Fruit fly (Drosophila melanogaster) whole organism, embryonic: Measurements from ENCODE around the gene Arpc1.

Source experiments
- Adf1 ChIP-seq: fragments of 200-800 bp; sonication (Bioruptor generic); IDR thresholded peaks from 2 replicates; pipeline ENCODE4 v1.3.6; 2022; ENCODE audit warnings: missing biosample characterization, missing genetic modification characterization
- Atf3 ChIP-seq: fragments of 200-800 bp; sonication (Bioruptor generic); optimal IDR thresholded peaks from 3 replicates; lab custom pipeline; 2016; ENCODE audit warnings: missing biosample characterization, missing genetic modification characterization
- Awh ChIP-seq: fragments of 200-800 bp; sonication (Bioruptor generic); IDR thresholded peaks from 2 replicates; pipeline ENCODE4, ENCODE4 v1.3.6; 2022; ENCODE audit warnings: missing biosample characterization, missing genetic modification characterization
- CG11093 ChIP-seq: fragments of 200-800 bp; sonication (Bioruptor generic); IDR thresholded peaks from 3 replicates; pipeline ENCODE4 v1.3.6; 2022; ENCODE audit warnings: missing biosample characterization, missing genetic modification characterization
- CG12299 ChIP-seq: fragments of 200-800 bp; sonication (Bioruptor generic); optimal IDR thresholded peaks from 2 replicates; lab custom pipeline; 2018; ENCODE audit warnings: missing biosample characterization, mild to moderate bottlenecking, missing genetic modification characterization
- CG12942 ChIP-seq: fragments of 200-800 bp; sonication (Bioruptor generic); optimal IDR thresholded peaks from 3 replicates; lab custom pipeline; 2016; ENCODE audit warnings: missing biosample characterization, missing genetic modification characterization
- CG13894 ChIP-seq: fragments of 200-800 bp; sonication (Bioruptor generic); optimal IDR thresholded peaks from 3 replicates; lab custom pipeline; 2018; ENCODE audit warnings: missing biosample characterization, mild to moderate bottlenecking, missing genetic modification characterization, moderate library complexity
- CG14014 ChIP-seq: fragments of 200-800 bp; sonication (Bioruptor generic); IDR thresholded peaks from 2 replicates; pipeline ENCODE4 v1.3.6; 2022; ENCODE audit warnings: missing biosample characterization, missing genetic modification characterization
- CG14050 ChIP-seq: fragments of 200-800 bp; sonication (Bioruptor generic); IDR thresholded peaks from 3 replicates; pipeline ENCODE4 v1.3.6; 2022; ENCODE audit warnings: missing biosample characterization, missing genetic modification characterization
- CG18011 ChIP-seq: fragments of 200-800 bp; sonication (Bioruptor generic); optimal IDR thresholded peaks from 2 replicates; lab custom pipeline; 2017; ENCODE audit warnings: missing biosample characterization, missing genetic modification characterization, mild to moderate bottlenecking, moderate library complexity, missing genotype
- CG18619 ChIP-seq: fragments of 200-800 bp; sonication (Bioruptor generic); optimal IDR thresholded peaks from 3 replicates; lab custom pipeline; 2017; ENCODE audit warnings: missing biosample characterization, mild to moderate bottlenecking, missing genetic modification characterization
- CG2116 ChIP-seq: fragments of 200-800 bp; sonication (Bioruptor generic); optimal IDR thresholded peaks from 3 replicates; lab custom pipeline; 2018; ENCODE audit warnings: missing biosample characterization, mild to moderate bottlenecking, missing genetic modification characterization
- CG31224 ChIP-seq: fragments of 200-800 bp; sonication (Bioruptor generic); IDR thresholded peaks from 2 replicates; pipeline ENCODE4 v1.3.6; 2022; ENCODE audit warnings: missing biosample characterization, missing genetic modification characterization
- CG31441 ChIP-seq: fragments of 200-800 bp; sonication (Bioruptor generic); IDR thresholded peaks from 2 replicates; pipeline ENCODE4 v1.3.6; 2022; ENCODE audit warnings: missing biosample characterization, missing genetic modification characterization
- CG33557 ChIP-seq: fragments of 200-800 bp; sonication (Bioruptor generic); optimal IDR thresholded peaks from 2 replicates; lab custom pipeline; 2019; ENCODE audit warnings: missing biosample characterization, mild to moderate bottlenecking, missing genetic modification characterization, moderate library complexity
- CG4404 ChIP-seq: fragments of 200-800 bp; sonication (Bioruptor generic); IDR thresholded peaks from 2 replicates; pipeline ENCODE4 v1.3.6; 2022; ENCODE audit warnings: missing biosample characterization, missing genetic modification characterization
- CG4424 ChIP-seq: fragments of 200-800 bp; sonication (Bioruptor generic); optimal IDR thresholded peaks from 3 replicates; lab custom pipeline; 2016; ENCODE audit warnings: missing biosample characterization, missing genetic modification characterization
- CG5180 ChIP-seq: fragments of 200-800 bp; sonication (Bioruptor generic); optimal IDR thresholded peaks from 3 replicates; lab custom pipeline; 2017; ENCODE audit warnings: missing biosample characterization, missing genetic modification characterization, mild to moderate bottlenecking, moderate library complexity, missing genetic modification reagents
- CG6854 ChIP-seq: fragments of 200-800 bp; sonication (Bioruptor generic); optimal IDR thresholded peaks from 3 replicates; lab custom pipeline; 2017; ENCODE audit warnings: missing biosample characterization, mild to moderate bottlenecking, missing genetic modification characterization
- CG7372 ChIP-seq: fragments of 200-800 bp; sonication (Bioruptor generic); IDR thresholded peaks from 2 replicates; pipeline ENCODE4 v1.3.6; 2022; ENCODE audit warnings: missing biosample characterization, missing genetic modification characterization
- CG7963 ChIP-seq: fragments of 200-800 bp; sonication (Bioruptor generic); IDR thresholded peaks from 3 replicates; pipeline ENCODE4 v1.3.6; 2022; ENCODE audit warnings: missing biosample characterization, missing genetic modification characterization; ENCODE audit not compliant: partially characterized antibody
- CG8765 ChIP-seq: fragments of 200-800 bp; sonication (Bioruptor generic); IDR thresholded peaks from 2 replicates; pipeline ENCODE4 v1.3.6; 2022; ENCODE audit warnings: missing biosample characterization, missing genetic modification characterization
- CG9215 ChIP-seq: fragments of 200-800 bp; sonication (Bioruptor generic); IDR thresholded peaks from 2 replicates; pipeline ENCODE4 v1.3.6; 2022; ENCODE audit warnings: missing biosample characterization, missing genetic modification characterization
- Chrac-16 ChIP-seq: fragments of 200-800 bp; sonication (Bioruptor generic); optimal IDR thresholded peaks from 3 replicates; lab custom pipeline; 2016; ENCODE audit warnings: missing biosample characterization, missing genetic modification characterization
- Hand ChIP-seq: fragments of 200-800 bp; sonication (Bioruptor generic); optimal IDR thresholded peaks from 2 replicates; lab custom pipeline; 2017; ENCODE audit warnings: mild to moderate bottlenecking, missing biosample characterization, missing genetic modification reagents, missing genetic modification characterization
- HmgZ ChIP-seq: fragments of 200-800 bp; sonication (Bioruptor generic); optimal IDR thresholded peaks from 2 replicates; lab custom pipeline; 2018; ENCODE audit warnings: missing biosample characterization, mild to moderate bottlenecking, missing genetic modification characterization
- MBD-R2 ChIP-seq: fragments of 200-800 bp; sonication (Bioruptor generic); IDR thresholded peaks from 2 replicates; pipeline ENCODE4 v1.3.6; 2022; ENCODE audit warnings: missing biosample characterization, missing genetic modification characterization
- Neu2 ChIP-seq: fragments of 200-800 bp; sonication (Bioruptor generic); optimal IDR thresholded peaks from 3 replicates; lab custom pipeline; 2016; ENCODE audit warnings: missing biosample characterization, missing genetic modification characterization, borderline replicate concordance
- Nf-YB ChIP-seq: fragments of 200-800 bp; sonication (Bioruptor generic); optimal IDR thresholded peaks from 3 replicates; lab custom pipeline; 2019; ENCODE audit warnings: missing biosample characterization, mild to moderate bottlenecking, missing genetic modification characterization, moderate library complexity
- PHDP ChIP-seq: fragments of 200-800 bp; sonication (Bioruptor generic); optimal IDR thresholded peaks from 3 replicates; lab custom pipeline; 2018; ENCODE audit warnings: missing biosample characterization, mild to moderate bottlenecking, missing genetic modification characterization, moderate library complexity
- Pdp1 ChIP-seq, 2 experiments: fragments of 200-800 bp; sonication (Bioruptor generic); optimal IDR thresholded peaks; 3 replicates each; lab custom pipeline; 2016; ENCODE audit warnings: missing biosample characterization in 2 of 2, missing genetic modification characterization in 2 of 2, mild to moderate bottlenecking in 1 of 2, moderate library complexity in 1 of 2
- Sin3A ChIP-seq: fragments of >200 bp; optimal IDR thresholded peaks from 2 replicates; lab custom pipeline; 2018
- Spps ChIP-seq: fragments of 200-800 bp; sonication (Bioruptor generic); optimal IDR thresholded peaks from 2 replicates; lab custom pipeline; 2018; ENCODE audit warnings: missing biosample characterization, mild to moderate bottlenecking, missing genetic modification characterization
- bab2 ChIP-seq: fragments of 200-800 bp; sonication (Bioruptor generic); optimal IDR thresholded peaks from 2 replicates; lab custom pipeline; 2016; ENCODE audit warnings: missing biosample characterization, missing genetic modification characterization
- chif ChIP-seq, 2 experiments: fragments of 200-800 bp; sonication (Bioruptor generic); optimal IDR thresholded peaks; 3 replicates each; lab custom pipeline; 2016; ENCODE audit warnings: missing biosample characterization in 2 of 2, missing genetic modification characterization in 2 of 2
- corto ChIP-seq: fragments of 200-800 bp; sonication (Bioruptor generic); optimal IDR thresholded peaks from 2 replicates; lab custom pipeline; 2016; ENCODE audit warnings: missing biosample characterization, mild to moderate bottlenecking, missing genetic modification characterization, moderate library complexity
- dm ChIP-seq: fragments of 200-800 bp; sonication (Bioruptor generic); optimal IDR thresholded peaks from 3 replicates; lab custom pipeline; 2016; ENCODE audit warnings: missing biosample characterization, missing genetic modification characterization
- dmrt99B ChIP-seq: fragments of 200-800 bp; sonication (Bioruptor generic); optimal IDR thresholded peaks from 2 replicates; lab custom pipeline; 2018; ENCODE audit warnings: missing biosample characterization, mild to moderate bottlenecking, missing genetic modification characterization, moderate library complexity
- dysf ChIP-seq: fragments of 200-800 bp; sonication (Bioruptor generic); IDR thresholded peaks from 3 replicates; pipeline ENCODE4 v1.3.6; 2022; ENCODE audit warnings: missing biosample characterization, missing genetic modification characterization
- fd96Cb ChIP-seq: fragments of 200-800 bp; sonication (Bioruptor generic); optimal IDR thresholded peaks from 2 replicates; lab custom pipeline; 2018; ENCODE audit warnings: missing biosample characterization, mild to moderate bottlenecking, missing genetic modification characterization, moderate library complexity
- fu2 ChIP-seq: fragments of 200-800 bp; sonication (Bioruptor generic); optimal IDR thresholded peaks from 2 replicates; lab custom pipeline; 2016; ENCODE audit warnings: missing biosample characterization, missing genetic modification characterization
- gt ChIP-seq: fragments of 200-800 bp; sonication (Bioruptor generic); IDR thresholded peaks from 2 replicates; pipeline ENCODE4 v1.3.6; 2022; ENCODE audit warnings: missing biosample characterization, missing genetic modification characterization
- ham ChIP-seq: fragments of 200-800 bp; sonication (Bioruptor generic); IDR thresholded peaks from 2 replicates; pipeline ENCODE4 v1.3.6; 2022; ENCODE audit warnings: missing biosample characterization, missing genetic modification characterization
- lilli ChIP-seq: fragments of 200-800 bp; sonication (Bioruptor generic); optimal IDR thresholded peaks from 3 replicates; lab custom pipeline; 2016; ENCODE audit warnings: missing biosample characterization, missing genetic modification characterization
- lmd ChIP-seq: fragments of 200-800 bp; sonication (Bioruptor generic); IDR thresholded peaks from 2 replicates; pipeline ENCODE4 v1.3.6; 2022; ENCODE audit warnings: missing biosample characterization, missing genetic modification characterization
- luna ChIP-seq: fragments of 200-800 bp; sonication (Bioruptor generic); optimal IDR thresholded peaks from 2 replicates; lab custom pipeline; 2016; ENCODE audit warnings: missing biosample characterization, missing genetic modification characterization
- repo ChIP-seq: fragments of 200-800 bp; sonication (Bioruptor generic); optimal IDR thresholded peaks from 2 replicates; lab custom pipeline; 2016; ENCODE audit warnings: missing biosample characterization, missing genetic modification characterization
- sna ChIP-seq: fragments of 200-800 bp; sonication (Bioruptor generic); IDR thresholded peaks from 2 replicates; pipeline ENCODE4 v1.3.6; 2022; ENCODE audit warnings: missing biosample characterization, missing genetic modification characterization; ENCODE audit not compliant: partially characterized antibody
- stc ChIP-seq: fragments of 200-800 bp; sonication (Bioruptor generic); IDR thresholded peaks from 2 replicates; pipeline ENCODE4 v1.3.6; 2022; ENCODE audit warnings: missing biosample characterization, missing genetic modification characterization

Gene Arpc1

DNA sequence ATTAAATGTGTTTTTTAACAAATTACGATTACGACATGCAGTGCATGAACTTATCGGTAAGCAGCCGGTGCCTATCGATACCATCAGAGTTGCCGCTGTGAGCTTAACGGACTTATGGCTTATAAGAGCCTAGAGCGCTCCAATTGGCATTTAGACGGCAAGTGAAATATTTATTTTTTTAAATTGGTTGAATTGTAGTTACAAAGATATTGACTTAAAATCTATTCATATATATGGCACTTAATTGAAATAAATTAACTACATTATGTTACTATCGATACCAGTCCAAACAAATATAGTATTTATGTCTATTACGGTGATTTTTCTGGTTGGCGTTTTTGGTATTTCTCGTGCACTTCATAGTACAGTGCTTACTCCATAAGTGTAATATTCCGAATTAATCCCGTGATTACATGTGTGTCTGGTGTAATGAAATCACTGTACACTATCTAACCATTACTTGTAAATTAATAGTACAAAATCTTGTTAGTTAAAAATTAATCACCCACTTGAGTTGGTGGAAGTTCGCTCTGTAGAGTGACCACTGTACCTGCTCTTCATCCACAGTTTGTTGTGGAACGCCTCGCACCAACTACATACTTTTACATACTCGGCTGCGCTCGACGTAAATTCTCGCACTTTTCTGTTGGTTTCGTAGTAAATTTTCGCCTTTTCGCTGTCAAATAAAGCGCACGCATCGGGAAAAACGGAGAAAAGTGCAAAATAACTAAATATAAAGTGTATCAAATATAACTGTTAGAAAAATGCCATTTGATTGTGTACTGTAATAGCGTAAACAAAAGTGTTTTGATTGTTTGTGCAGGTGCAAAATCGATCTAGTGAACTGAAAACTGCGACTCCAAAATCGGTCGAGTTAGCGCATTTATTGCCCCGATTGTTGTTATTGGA is 5.7 kb upstream of the Arpc1 start, which contains the start of the genes mRpS23 and CenG1A (continued):
- peak; percentile 100 for TF ChIP-seq dmrt99B (tag; lab: Kevin White, UChicago)
- peak; percentile 100 for TF ChIP-seq CG18619 (GFP tag; lab: Kevin White, UChicago)
- peak; percentile 92 for TF ChIP-seq Nf-YB
- TF ChIP-seq CG14050: peak; percentile 100
- peak; percentile 99 for TF ChIP-seq repo (GFP tag; lab: Kevin White, UChicago)
- peak; percentile 100 for TF ChIP-seq Chrac-16
- peak; percentile 94 for TF ChIP-seq CG5180 (GFP tag; lab: Kevin White, UChicago)
- peak; percentile 100 for TF ChIP-seq CG12942 (GFP tag; lab: Kevin White, UChicago)
- peak; percentile 100 for TF ChIP-seq bab2
- peak; percentile 100 for TF ChIP-seq chif (GFP tag; optimal IDR thresholded peaks at IDR 0.05; lab: Kevin White, UChicago)
- TF ChIP-seq Hand (GFP tag; lab: Kevin White, UChicago): peak; percentile 99
- peak; percentile 100 for TF ChIP-seq CG8765
- TF ChIP-seq gt: peak; percentile 99
- TF ChIP-seq PHDP: peak; percentile 100
- TF ChIP-seq CG2116 (GFP tag; lab: Kevin White, UChicago): peak; percentile 95
- TF ChIP-seq HmgZ (tag; lab: Kevin White, UChicago): peak; percentile 100
- peak; percentile 99 for TF ChIP-seq Spps (tag; lab: Kevin White, UChicago)
- TF ChIP-seq CG11093 (GFP tag; lab: Robert Waterston, UW): peak; percentile 100
- peak; percentile 100 for TF ChIP-seq fd96Cb (tag; lab: Kevin White, UChicago)
- peak; percentile 100 for TF ChIP-seq fu2 (GFP tag; lab: Kevin White, UChicago)
- TF ChIP-seq CG7372 (GFP tag; lab: Robert Waterston, UW): peak; percentile 100
- peak; percentile 55 for TF ChIP-seq Sin3A (lab: Kevin White, UChicago)
- peak; percentile 100 for TF ChIP-seq MBD-R2 (GFP tag; lab: Robert Waterston, UW)
- TF ChIP-seq luna (GFP tag; lab: Kevin White, UChicago): peak; percentile 99
- TF ChIP-seq CG31224: peak; percentile 99
- peak; percentile 98 for TF ChIP-seq Neu2
- TF ChIP-seq CG12299 (tag; lab: Kevin White, UChicago): peak; percentile 100
- TF ChIP-seq CG31441 (GFP tag; lab: Robert Waterston, UW): peak; percentile 99
- peak; percentile 100 for TF ChIP-seq lilli (GFP tag; lab: Kevin White, UChicago)
- TF ChIP-seq Atf3 (GFP tag; lab: Kevin White, UChicago): peak; percentile 100
- peak; percentile 74; the same call in 2 of the 3 replicates for TF ChIP-seq CG7963 (GFP tag; lab: Robert Waterston, UW)
- peak; percentile 100 for TF ChIP-seq lmd (GFP tag; lab: Robert Waterston, UW)
- TF ChIP-seq CG6854: peak; percentile 100
- peak; percentile 94 for TF ChIP-seq CG18011 (GFP tag; lab: Kevin White, UChicago)
- TF ChIP-seq dysf (GFP tag; lab: Robert Waterston, UW): peak; percentile 100
- peak; percentile 100 for TF ChIP-seq Awh
- peak; percentile 100 for TF ChIP-seq CG14014
- peak; percentile 99 for TF ChIP-seq CG13894 (tag; lab: Kevin White, UChicago)
- peak; percentile 99 for TF ChIP-seq dm (GFP tag; lab: Kevin White, UChicago)
- TF ChIP-seq CG33557: peak; percentile 99
- peak; percentile 85 for TF ChIP-seq sna (GFP tag; lab: Robert Waterston, UW)
- TF ChIP-seq CG4404 (GFP tag; lab: Robert Waterston, UW): peak; percentile 100
- TF ChIP-seq CG9215 (GFP tag; lab: Robert Waterston, UW): peak; percentile 99
- TF ChIP-seq ham (GFP tag; lab: Robert Waterston, UW): peak; percentile 100
- TF ChIP-seq stc (GFP tag; lab: Robert Waterston, UW): peak; percentile 100
- TF ChIP-seq CG4424 (GFP tag; lab: Kevin White, UChicago): peak; percentile 100
- TF ChIP-seq Adf1 (GFP tag; lab: Robert Waterston, UW): peak; percentile 95
- TF ChIP-seq Pdp1 (GFP tag; optimal IDR thresholded peaks at IDR 0.05; lab: Kevin White, UChicago): peak; percentile 99 to 100
- no peak for TF ChIP-seq corto (GFP tag; lab: Kevin White, UChicago)
